Fruit fly (Drosophila melanogaster) whole organism, prepupa: ENCODE data around the gene CSN8.

ENCODE experiments used
- Blimp-1 ChIP-seq: fragments of 200-800 bp; sonication (Bioruptor generic); optimal IDR thresholded peaks from 3 replicates; lab custom pipeline; 2017; ENCODE audit warnings: missing biosample characterization, missing genetic modification characterization, mild to moderate bottlenecking, moderate library complexity, missing genetic modification reagents
- CG10669 ChIP-seq: fragments of 200-800 bp; sonication (Bioruptor generic); optimal IDR thresholded peaks from 3 replicates; lab custom pipeline; 2018; ENCODE audit warnings: missing biosample characterization, mild to moderate bottlenecking, missing genetic modification characterization, moderate library complexity
- CG11294 ChIP-seq: fragments of 200-800 bp; sonication (Bioruptor generic); IDR thresholded peaks from 2 replicates; pipeline ENCODE4 v1.3.6; 2022; ENCODE audit warnings: missing biosample characterization, missing genetic modification characterization
- CG11902 ChIP-seq: fragments of 200-800 bp; sonication (Bioruptor generic); optimal IDR thresholded peaks from 3 replicates; lab custom pipeline; 2016; ENCODE audit warnings: missing biosample characterization, missing genetic modification characterization
- CG15336 ChIP-seq: fragments of 200-800 bp; sonication (Bioruptor generic); IDR thresholded peaks from 2 replicates; pipeline ENCODE4 v1.3.6; 2022; ENCODE audit warnings: missing biosample characterization, missing genetic modification characterization
- CG16779 ChIP-seq: fragments of 200-800 bp; sonication (Bioruptor generic); optimal IDR thresholded peaks from 3 replicates; lab custom pipeline; 2017; ENCODE audit warnings: missing biosample characterization, mild to moderate bottlenecking, missing genetic modification characterization
- CG31627 ChIP-seq: fragments of 200-800 bp; sonication (Bioruptor generic); optimal IDR thresholded peaks from 3 replicates; lab custom pipeline; 2016; ENCODE audit warnings: missing biosample characterization, missing genetic modification characterization
- CG32006 ChIP-seq: fragments of 200-800 bp; sonication (Bioruptor generic); optimal IDR thresholded peaks from 3 replicates; lab custom pipeline; 2017; ENCODE audit warnings: missing biosample characterization, mild to moderate bottlenecking, missing genetic modification characterization
- CG34406 ChIP-seq: fragments of 200-800 bp; sonication (Bioruptor generic); optimal IDR thresholded peaks from 3 replicates; lab custom pipeline; 2016; ENCODE audit warnings: missing biosample characterization, missing genetic modification characterization
- CG4318 ChIP-seq: fragments of 200-800 bp; sonication (Bioruptor generic); optimal IDR thresholded peaks from 3 replicates; lab custom pipeline; 2017; ENCODE audit warnings: missing biosample characterization, mild to moderate bottlenecking, missing genetic modification characterization
- CG6163 ChIP-seq: fragments of 200-800 bp; sonication (Bioruptor generic); IDR thresholded peaks from 3 replicates; pipeline ENCODE4 v1.3.6; 2022; ENCODE audit warnings: missing biosample characterization, missing genetic modification characterization
- CG6808 ChIP-seq: fragments of 200-800 bp; sonication (Bioruptor generic); optimal IDR thresholded peaks from 3 replicates; lab custom pipeline; 2017; ENCODE audit warnings: missing biosample characterization, missing genetic modification characterization, mild to moderate bottlenecking, moderate library complexity, missing genetic modification reagents
- CG6854 ChIP-seq: fragments of 200-800 bp; sonication (Bioruptor generic); optimal IDR thresholded peaks from 2 replicates; lab custom pipeline; 2017; ENCODE audit warnings: missing biosample characterization, mild to moderate bottlenecking, missing genetic modification characterization
- CG8119 ChIP-seq: fragments of 200-800 bp; sonication (Bioruptor generic); IDR thresholded peaks from 3 replicates; pipeline ENCODE4 v1.3.6; 2022; ENCODE audit warnings: missing biosample characterization, missing genetic modification characterization
- CG9139 ChIP-seq: fragments of 200-800 bp; sonication (Bioruptor generic); optimal IDR thresholded peaks from 3 replicates; lab custom pipeline; 2017; ENCODE audit warnings: missing biosample characterization, mild to moderate bottlenecking, missing genetic modification characterization
- Eip75B ChIP-seq: fragments of 200-800 bp; sonication (Bioruptor generic); optimal IDR thresholded peaks from 3 replicates; lab custom pipeline; 2016; ENCODE audit warnings: missing biosample characterization, missing genetic modification characterization
- Eip78C ChIP-seq: fragments of 200-800 bp; sonication (Bioruptor generic); peaks from one replicate; lab custom pipeline; 2016; ENCODE audit warnings: missing biosample characterization, missing genetic modification characterization
- Eip93F ChIP-seq: fragments of 200-800 bp; sonication (Bioruptor generic); optimal IDR thresholded peaks from 2 replicates; lab custom pipeline; 2016; ENCODE audit warnings: missing biosample characterization, mild to moderate bottlenecking, missing genetic modification characterization
- Ets21C ChIP-seq: fragments of 200-800 bp; sonication (Bioruptor generic); optimal IDR thresholded peaks from 3 replicates; lab custom pipeline; 2016; ENCODE audit warnings: missing biosample characterization, missing genetic modification characterization
- Ets96B ChIP-seq: fragments of 200-800 bp; optimal IDR thresholded peaks from 2 replicates; lab custom pipeline; 2019; ENCODE audit warnings: missing biosample characterization, mild to moderate bottlenecking, missing genetic modification characterization, moderate library complexity
- Gug ChIP-seq: fragments of 200-800 bp; sonication (Bioruptor generic); IDR thresholded peaks from 2 replicates; pipeline ENCODE4 v1.3.6; 2022; ENCODE audit warnings: missing biosample characterization, missing genetic modification characterization
- Hr39 ChIP-seq: fragments of 200-800 bp; sonication (Bioruptor generic); optimal IDR thresholded peaks from 2 replicates; lab custom pipeline; 2016; ENCODE audit warnings: missing biosample characterization, missing genetic modification characterization
- Lpt ChIP-seq: fragments of 200-800 bp; sonication (Bioruptor generic); optimal IDR thresholded peaks from 3 replicates; lab custom pipeline; 2016; ENCODE audit warnings: missing biosample characterization, missing genetic modification characterization
- Met ChIP-seq: fragments of 200-800 bp; sonication (Bioruptor generic); optimal IDR thresholded peaks from 3 replicates; lab custom pipeline; 2016; ENCODE audit warnings: missing biosample characterization, missing genetic modification characterization
- Smox ChIP-seq: fragments of 200-800 bp; sonication (Bioruptor generic); optimal IDR thresholded peaks from 3 replicates; lab custom pipeline; 2016; ENCODE audit warnings: missing biosample characterization, missing genetic modification characterization
- Sox15 ChIP-seq: fragments of 200-800 bp; sonication (Bioruptor generic); optimal IDR thresholded peaks from 3 replicates; lab custom pipeline; 2016; ENCODE audit warnings: missing biosample characterization, missing genetic modification characterization
- achi ChIP-seq: fragments of 200-800 bp; sonication (Bioruptor generic); optimal IDR thresholded peaks from 3 replicates; lab custom pipeline; 2016; ENCODE audit warnings: missing biosample characterization, missing genetic modification characterization
- cyc ChIP-seq: fragments of 200-800 bp; sonication (Bioruptor generic); optimal IDR thresholded peaks from 3 replicates; lab custom pipeline; 2016; ENCODE audit warnings: missing biosample characterization, missing genetic modification characterization
- dac ChIP-seq: fragments of 200-800 bp; sonication (Bioruptor generic); optimal IDR thresholded peaks from 2 replicates; lab custom pipeline; 2017; ENCODE audit warnings: missing biosample characterization, mild to moderate bottlenecking, missing genetic modification characterization
- dsx ChIP-seq: fragments of 200-800 bp; optimal IDR thresholded peaks from 3 replicates; lab custom pipeline; 2019; ENCODE audit warnings: missing biosample characterization, mild to moderate bottlenecking, missing genetic modification characterization, moderate library complexity; ENCODE audit not compliant: poor library complexity, severe bottlenecking
- esn ChIP-seq: fragments of 200-800 bp; sonication (Bioruptor generic); optimal IDR thresholded peaks from 2 replicates; lab custom pipeline; 2016; ENCODE audit warnings: missing biosample characterization, mild to moderate bottlenecking, missing genetic modification characterization, moderate library complexity
- fd59A ChIP-seq: fragments of 200-800 bp; sonication (Bioruptor generic); optimal IDR thresholded peaks from 2 replicates; lab custom pipeline; 2017; ENCODE audit warnings: missing biosample characterization, mild to moderate bottlenecking, missing genetic modification characterization, missing genetic modification reagents
- lz ChIP-seq: fragments of 200-800 bp; sonication (Bioruptor generic); optimal IDR thresholded peaks from 3 replicates; lab custom pipeline; 2016; ENCODE audit warnings: missing biosample characterization, missing genetic modification characterization
- net ChIP-seq: fragments of 200-800 bp; sonication (Bioruptor generic); optimal IDR thresholded peaks from 3 replicates; lab custom pipeline; 2016; ENCODE audit warnings: missing biosample characterization, missing genetic modification characterization
- salr ChIP-seq, 2 experiments: fragments of 200-800 bp; sonication (Bioruptor generic); optimal IDR thresholded peaks; 3 replicates each; lab custom pipeline; 2016 to 2018; ENCODE audit warnings: missing biosample characterization in 2 of 2, missing genetic modification characterization in 2 of 2, mild to moderate bottlenecking in 1 of 2
- ss ChIP-seq, 2 experiments: fragments of 200-800 bp; sonication (Bioruptor generic); optimal IDR thresholded peaks; 2 replicates in 1 of 2; 3 replicates in 1 of 2; lab custom pipeline; 2017 to 2018; ENCODE audit warnings: mild to moderate bottlenecking in 2 of 2, missing biosample characterization in 2 of 2, missing genetic modification characterization in 2 of 2, moderate library complexity in 1 of 2
- svp ChIP-seq: fragments of 200-800 bp; sonication (Bioruptor generic); peaks from one replicate; lab custom pipeline; 2016; ENCODE audit warnings: missing biosample characterization, missing genetic modification characterization

Gene CSN8

dm6 chr2L:8384108-8384601 is 19.5 kb downstream of the CSN8 start, which contains the start of the genes Dad1 and CG13384 (continued):
- peak; percentile 78 for TF ChIP-seq fd59A (GFP tag; lab: Kevin White, UChicago)
- peak; percentile 98 for TF ChIP-seq Eip78C (GFP tag; lab: Kevin White, UChicago)
- peak; percentile 61 for TF ChIP-seq CG16779 (tag; lab: Kevin White, UChicago)
- TF ChIP-seq Eip75B, result peak; percentile 89
- TF ChIP-seq esn, result peak; percentile 96
- TF ChIP-seq Ets21C (GFP tag; lab: Kevin White, UChicago), result peak; percentile 79
- TF ChIP-seq Hr39 (GFP tag; lab: Kevin White, UChicago), result peak; percentile 83
- peak; percentile 88 for TF ChIP-seq CG6808 (GFP tag; lab: Kevin White, UChicago)
- peak; percentile 78 for TF ChIP-seq CG6854 (GFP tag; lab: Kevin White, UChicago)
- TF ChIP-seq Met (GFP tag; lab: Kevin White, UChicago), result peak; percentile 91
- TF ChIP-seq CG34406 (GFP tag; lab: Kevin White, UChicago), result peak; percentile 93
- TF ChIP-seq CG32006, result peak; percentile 93
- peak; percentile 86 for TF ChIP-seq CG4318 (GFP tag; lab: Kevin White, UChicago)
- peak; percentile 93 for TF ChIP-seq achi
- peak; percentile 80 for TF ChIP-seq Ets96B (tag; lab: Kevin White, UChicago)
- peak; percentile 89 for TF ChIP-seq Sox15 (GFP tag; lab: Kevin White, UChicago)
- peak; percentile 91 for TF ChIP-seq CG10669
- peak; percentile 94 for TF ChIP-seq CG8119 (GFP tag; lab: Robert Waterston, UW)
- TF ChIP-seq CG6163 (GFP tag; lab: Robert Waterston, UW), result no peak; the same call in 1 of the 3 replicates
- TF ChIP-seq net (GFP tag; lab: Kevin White, UChicago), result peak; percentile 87

- no peak for TF ChIP-seq achi
- no peak for TF ChIP-seq salr (GFP tag; optimal IDR thresholded peaks at IDR 0.05; lab: Kevin White, UChicago)
- no peak for TF ChIP-seq Smox
- no peak for TF ChIP-seq dac
- TF ChIP-seq CG15336, result no peak
- TF ChIP-seq CG16779 (tag; lab: Kevin White, UChicago), result no peak
- TF ChIP-seq svp (GFP tag; lab: Kevin White, UChicago), result no peak
- TF ChIP-seq lz, result no peak
- TF ChIP-seq Gug (GFP tag; lab: Robert Waterston, UW), result no peak
- TF ChIP-seq CG9139 (GFP tag; lab: Kevin White, UChicago), result no peak
- no peak for TF ChIP-seq Ets21C (GFP tag; lab: Kevin White, UChicago)
- no peak for TF ChIP-seq ss (GFP tag; optimal IDR thresholded peaks at IDR 0.05; lab: Kevin White, UChicago)
- TF ChIP-seq Lpt, result no peak
- no peak for TF ChIP-seq Eip93F
- TF ChIP-seq CG31627 (GFP tag; lab: Kevin White, UChicago), result no peak
- no peak for TF ChIP-seq net (GFP tag; lab: Kevin White, UChicago)
- no peak for TF ChIP-seq CG6854 (GFP tag; lab: Kevin White, UChicago)
- TF ChIP-seq CG11902 (GFP tag; lab: Kevin White, UChicago), result no peak
- no peak for TF ChIP-seq CG11294 (GFP tag; lab: Robert Waterston, UW)
These were observed 20.4 kb downstream of the CSN8 start for dm6 chr2L:8384985-8385519.

dm6 chr2L:8385849-8386248 is 21.2 kb downstream of the CSN8 start:
- no peak for TF ChIP-seq Ets96B (tag; lab: Kevin White, UChicago)
- no peak for TF ChIP-seq CG11294 (GFP tag; lab: Robert Waterston, UW)
- TF ChIP-seq cyc, result no peak
- no peak for TF ChIP-seq Blimp-1 (GFP tag; lab: Kevin White, UChicago)
- TF ChIP-seq lz, result no peak
- no peak for TF ChIP-seq dsx (GFP tag; lab: Kevin White, UChicago)
